Worm (Caenorhabditis elegans) whole organism, L2 larva: Measurements from ENCODE around the gene mps-4.

Experiments used
- C34F6.9 ChIP-seq: fragments of 150-350 bp; optimal IDR thresholded peaks from 2 replicates; lab custom pipeline; 2014; ENCODE audit warnings: missing biosample characterization, missing genetic modification characterization
- F13H6.1 ChIP-seq: sonication (generic microtip); optimal IDR thresholded peaks from 2 replicates; lab custom pipeline; 2016; ENCODE audit warnings: missing genetic modification characterization, missing compliant biosample characterization
- R02D3.7 ChIP-seq: fragments of 150-350 bp; optimal IDR thresholded peaks from 2 replicates; lab custom pipeline; 2014; ENCODE audit warnings: missing biosample characterization, missing genetic modification characterization
- Y55F3AM.14 ChIP-seq: fragments of 200-800 bp; sonication (Bioruptor generic); optimal IDR thresholded peaks from 2 replicates; lab custom pipeline; 2018; ENCODE audit warnings: mild to moderate bottlenecking, missing genetic modification characterization, missing compliant biosample characterization
- aly-2 ChIP-seq: fragments of 150-350 bp; optimal IDR thresholded peaks from 2 replicates; lab custom pipeline; 2014; ENCODE audit warnings: missing biosample characterization, missing genetic modification characterization
- blmp-1 ChIP-seq: sonication (generic microtip); optimal IDR thresholded peaks from 2 replicates; lab custom pipeline; 2017; ENCODE audit warnings: missing genetic modification characterization, mild to moderate bottlenecking, missing compliant biosample characterization, antibody characterized with exemption, moderate library complexity; ENCODE audit not compliant: insufficient read depth
- ceh-82 ChIP-seq: fragments of 150-350 bp; optimal IDR thresholded peaks from 2 replicates; lab custom pipeline; 2014; ENCODE audit warnings: missing biosample characterization, missing genetic modification characterization
- crh-2 ChIP-seq: sonication (generic microtip); optimal IDR thresholded peaks from 2 replicates; lab custom pipeline; 2017; ENCODE audit warnings: missing biosample characterization, missing genetic modification characterization
- dmd-4 ChIP-seq: sonication (generic microtip); optimal IDR thresholded peaks from 2 replicates; lab custom pipeline; 2017; ENCODE audit warnings: missing biosample characterization, missing genetic modification characterization
- egl-27 ChIP-seq: sonication (generic microtip); optimal IDR thresholded peaks from 3 replicates; lab custom pipeline; 2017; ENCODE audit warnings: missing biosample characterization, missing genetic modification reagents, missing genetic modification characterization
- elt-1 ChIP-seq: fragments of 150-350 bp; optimal IDR thresholded peaks from 2 replicates; lab custom pipeline; 2014; ENCODE audit warnings: missing biosample characterization, missing genetic modification characterization
- fos-1 ChIP-seq: fragments of 150-350 bp; optimal IDR thresholded peaks from 2 replicates; lab custom pipeline; 2014; ENCODE audit warnings: missing biosample characterization, missing genetic modification characterization
- gmeb-1 ChIP-seq: fragments of 150-350 bp; optimal IDR thresholded peaks from 2 replicates; lab custom pipeline; 2014; ENCODE audit warnings: missing biosample characterization, missing genetic modification characterization
- lin-13 ChIP-seq: fragments of 150-350 bp; optimal IDR thresholded peaks from 2 replicates; lab custom pipeline; 2014; ENCODE audit warnings: missing biosample characterization, missing genetic modification reagents, missing genetic modification characterization
- lin-39 ChIP-seq: fragments of 150-350 bp; optimal IDR thresholded peaks from 2 replicates; lab custom pipeline; 2014; ENCODE audit warnings: missing biosample characterization, missing genetic modification reagents, missing genetic modification characterization
- lsy-2 ChIP-seq, 2 experiments: fragments of 150-350 bp in 1 of 2; sonication (generic microtip) in 1 of 2; optimal IDR thresholded peaks; 2 replicates each; lab custom pipeline; 2014 to 2017; ENCODE audit warnings: missing biosample characterization in 2 of 2, missing genetic modification characterization in 2 of 2
- mab-5 ChIP-seq: fragments of 150-350 bp; optimal IDR thresholded peaks from 2 replicates; lab custom pipeline; 2014; ENCODE audit warnings: missing biosample characterization, missing genetic modification characterization
- mbf-1 ChIP-seq: sonication (generic microtip); optimal IDR thresholded peaks from 2 replicates; lab custom pipeline; 2017; ENCODE audit warnings: missing biosample characterization, missing genetic modification characterization
- mdl-1 ChIP-seq, 2 experiments: fragments of 150-350 bp in 1 of 2; sonication (generic microtip) in 1 of 2; optimal IDR thresholded peaks; 2 replicates each; lab custom pipeline; 2017; ENCODE audit warnings: missing biosample characterization in 2 of 2, missing genetic modification characterization in 2 of 2
- nhr-10 ChIP-seq: sonication (generic microtip); optimal IDR thresholded peaks from 2 replicates; lab custom pipeline; 2017; ENCODE audit warnings: missing biosample characterization, missing genetic modification characterization
- nhr-11 ChIP-seq: fragments of 150-350 bp; optimal IDR thresholded peaks from 2 replicates; lab custom pipeline; 2014; ENCODE audit warnings: missing biosample characterization, missing genetic modification characterization
- nhr-12 ChIP-seq: fragments of 150-350 bp; optimal IDR thresholded peaks from 2 replicates; lab custom pipeline; 2014; ENCODE audit warnings: missing biosample characterization, missing genetic modification characterization
- nhr-129 ChIP-seq: fragments of 150-350 bp; optimal IDR thresholded peaks from 2 replicates; lab custom pipeline; 2014; ENCODE audit warnings: missing biosample characterization, missing genetic modification characterization
- nhr-21 ChIP-seq: fragments of 150-350 bp; optimal IDR thresholded peaks from 2 replicates; lab custom pipeline; 2014; ENCODE audit warnings: missing biosample characterization, missing genetic modification characterization
- nhr-23 ChIP-seq: fragments of 150-350 bp; optimal IDR thresholded peaks from 2 replicates; lab custom pipeline; 2014; ENCODE audit warnings: missing biosample characterization, missing genetic modification reagents, missing genetic modification characterization
- nhr-237 ChIP-seq: fragments of 150-350 bp; optimal IDR thresholded peaks from 2 replicates; lab custom pipeline; 2014; ENCODE audit warnings: missing biosample characterization, missing genetic modification characterization
- nhr-25 ChIP-seq: fragments of 150-350 bp; sonication (generic microtip); optimal IDR thresholded peaks from 3 replicates; lab custom pipeline; 2014; ENCODE audit warnings: missing biosample characterization, missing genetic modification characterization
- nhr-6 ChIP-seq: fragments of 150-350 bp; optimal IDR thresholded peaks from 2 replicates; lab custom pipeline; 2014; ENCODE audit warnings: missing biosample characterization, missing genetic modification characterization
- peb-1 ChIP-seq: fragments of 150-350 bp; optimal IDR thresholded peaks from 2 replicates; lab custom pipeline; 2014; ENCODE audit warnings: missing biosample characterization, missing genetic modification characterization
- sem-4 ChIP-seq: fragments of 150-350 bp; optimal IDR thresholded peaks from 2 replicates; lab custom pipeline; 2014; ENCODE audit warnings: missing biosample characterization, missing genetic modification reagents, missing genetic modification characterization
- skn-1 ChIP-seq: sonication (generic microtip); optimal IDR thresholded peaks from 2 replicates; lab custom pipeline; 2017; ENCODE audit warnings: missing biosample characterization, missing genetic modification characterization
- sma-3 ChIP-seq: sonication (generic microtip); optimal IDR thresholded peaks from 2 replicates; lab custom pipeline; 2016; ENCODE audit warnings: missing genetic modification reagents, missing genetic modification characterization, missing compliant biosample characterization
- sma-9 ChIP-seq, 2 experiments: fragments of 150-350 bp in 1 of 2; sonication (generic microtip) in 1 of 2; optimal IDR thresholded peaks; 2 replicates each; lab custom pipeline; 2014 to 2016; ENCODE audit warnings: missing genetic modification characterization in 2 of 2, mild to moderate bottlenecking in 1 of 2, missing biosample characterization in 1 of 2, missing compliant biosample characterization in 1 of 2, missing genetic modification reagents in 1 of 2, moderate library complexity in 1 of 2
- snpc-4 ChIP-seq: fragments of 150-350 bp; optimal IDR thresholded peaks from 2 replicates; lab custom pipeline; 2014; ENCODE audit warnings: missing biosample characterization, missing genetic modification characterization
- unc-39 ChIP-seq: fragments of 150-350 bp; optimal IDR thresholded peaks from 2 replicates; lab custom pipeline; 2014; ENCODE audit warnings: missing biosample characterization, missing genetic modification characterization
- unc-55 ChIP-seq: fragments of 150-350 bp; sonication (generic microtip); optimal IDR thresholded peaks from 3 replicates; lab custom pipeline; 2014; ENCODE audit warnings: missing biosample characterization, missing genetic modification reagents, missing genetic modification characterization
- unc-62 ChIP-seq: fragments of 150-350 bp; optimal IDR thresholded peaks from 2 replicates; lab custom pipeline; 2014; ENCODE audit warnings: missing biosample characterization, missing genetic modification reagents, missing genetic modification characterization
- zag-1 ChIP-seq: fragments of 150-350 bp; optimal IDR thresholded peaks from 2 replicates; lab custom pipeline; 2014; ENCODE audit warnings: missing biosample characterization, missing genetic modification characterization
- ztf-11 ChIP-seq: sonication (generic microtip); optimal IDR thresholded peaks from 2 replicates; lab custom pipeline; 2017; ENCODE audit warnings: missing biosample characterization, missing genetic modification characterization
- ztf-4 ChIP-seq: fragments of 150-350 bp; optimal IDR thresholded peaks from 2 replicates; lab custom pipeline; 2014; ENCODE audit warnings: missing biosample characterization, missing genetic modification characterization

The mps-4 gene

DNA sequence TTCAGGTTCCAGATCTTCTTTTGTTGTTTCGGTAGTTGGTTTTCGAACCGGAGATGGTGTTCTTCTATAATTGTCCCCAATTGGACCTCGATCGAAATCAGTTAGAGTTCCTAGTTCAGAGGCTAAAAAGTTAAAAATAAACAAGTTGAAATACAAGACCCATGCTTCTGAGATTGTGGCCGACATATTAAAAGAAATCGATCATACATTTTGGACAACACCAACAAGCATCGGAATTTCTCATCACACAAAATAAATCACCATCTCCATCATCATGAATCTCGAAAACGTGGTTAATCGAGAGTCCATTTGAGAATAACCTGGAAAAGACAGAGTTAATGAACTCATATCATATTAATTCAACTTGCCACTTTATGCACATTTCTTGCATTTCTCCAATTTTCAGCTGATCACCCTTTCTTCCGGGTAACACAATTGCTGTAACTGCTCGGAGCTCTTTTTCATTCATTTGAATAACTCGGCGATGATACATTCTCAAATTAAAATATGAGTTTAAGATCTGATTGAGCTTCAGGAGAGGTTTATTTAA is at the start of gene mps-4, which contains the start of gene F09G8.10:
mps-4 (minus strand) TSS at position 101 of the 550 bp plus-strand sequence.
F09G8.10 (minus strand) TSS at position 500 of the 550 bp plus-strand sequence.
- TF ChIP-seq lin-13 (no peak), nhr-10 (tag; lab: Kevin White, UChicago) (no peak), Y55F3AM.14 (GFP tag; lab: Kevin White, UChicago) (no peak), nhr-12 (tag; lab: Kevin White, UChicago) (no peak), egl-27 (no peak), crh-2 (tag; lab: Kevin White, UChicago) (no peak), dmd-4 (tag; lab: Kevin White, UChicago) (no peak), nhr-237 (tag; lab: Kevin White, UChicago) (no peak), nhr-6 (tag; lab: Kevin White, UChicago) (no peak), F13H6.1 (tag; lab: Kevin White, UChicago) (no peak), zag-1 (no peak), mbf-1 (tag; lab: Kevin White, UChicago) (no peak), gmeb-1 (tag; lab: Kevin White, UChicago) (no peak)
- TF ChIP-seq, all 48 proteins: peak for 0

DNA sequence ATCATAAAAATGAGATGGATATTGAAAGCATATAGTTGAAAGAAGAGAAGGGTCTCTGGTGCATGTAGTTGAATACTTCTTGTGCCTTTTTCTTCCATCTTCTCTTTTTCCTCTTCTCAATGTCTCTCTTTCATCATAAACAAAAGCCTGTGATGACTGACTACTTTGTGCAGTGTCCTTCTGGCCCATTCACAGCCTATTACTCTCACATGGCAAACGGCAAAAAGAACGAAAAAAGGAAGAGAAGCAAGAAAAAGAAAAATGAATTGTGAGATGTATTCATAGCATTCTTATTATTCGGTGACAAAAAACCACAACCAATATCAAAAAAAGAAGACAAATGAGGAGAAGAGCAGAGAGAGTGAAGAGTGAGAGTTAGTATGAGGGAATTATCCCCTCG is 49.6 kb upstream of the mps-4 start:
- no peak for TF ChIP-seq nhr-237 (tag; lab: Kevin White, UChicago)
- no peak for TF ChIP-seq nhr-10 (tag; lab: Kevin White, UChicago)
- no peak for TF ChIP-seq lin-13
- no peak for TF ChIP-seq nhr-23 (tag; lab: Kevin White, UChicago)
- TF ChIP-seq crh-2 (tag; lab: Kevin White, UChicago) = peak; percentile 7
- no peak for TF ChIP-seq peb-1 (tag; lab: Kevin White, UChicago)
- TF ChIP-seq unc-39 (tag; lab: Kevin White, UChicago) = no peak
- TF ChIP-seq zag-1 = peak; percentile 51
- TF ChIP-seq sem-4 (tag; lab: Kevin White, UChicago) = no peak
- peak in 1 of 2 experiments; percentile 17 for TF ChIP-seq lsy-2 (tag; optimal IDR thresholded peaks at IDR 0.05; lab: Kevin White, UChicago)

DNA sequence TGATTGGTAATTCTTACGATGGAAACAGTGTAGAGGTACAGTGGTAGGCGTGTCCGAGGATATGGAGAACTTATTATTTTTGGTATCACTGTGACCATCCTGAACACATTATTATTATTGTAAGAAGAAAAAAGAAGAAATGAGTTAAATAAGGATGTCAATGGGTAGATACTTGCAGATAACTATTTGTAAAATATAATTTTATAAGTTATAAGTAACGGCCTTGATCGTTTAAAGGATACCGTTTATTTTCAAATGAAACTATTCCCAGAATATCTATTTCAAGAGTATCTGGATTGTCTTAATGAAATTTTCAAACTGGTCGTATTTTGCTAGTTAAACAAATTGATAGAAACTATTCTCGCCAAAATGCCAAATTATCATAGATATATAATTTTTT is 48.6 kb upstream of the mps-4 start, which contains the start of gene F10E9.10:
F10E9.10 (minus strand) TSS at position 101 of the 400 bp plus-strand sequence.
- no peak for TF ChIP-seq C34F6.9 (tag; lab: Kevin White, UChicago)
- no peak for TF ChIP-seq sma-9 (GFP tag; optimal IDR thresholded peaks at IDR 0.05; lab: Kevin White, UChicago)
- no peak for TF ChIP-seq sma-9 (tag; optimal IDR thresholded peaks at IDR 0.05; lab: Kevin White, UChicago)
- no peak for TF ChIP-seq crh-2 (tag; lab: Kevin White, UChicago)
- no peak for TF ChIP-seq skn-1
- TF ChIP-seq nhr-25 = no peak
- no peak for TF ChIP-seq fos-1 (tag; lab: Kevin White, UChicago)
- TF ChIP-seq aly-2 (tag; lab: Kevin White, UChicago) = no peak
- no peak for TF ChIP-seq R02D3.7 (tag; lab: Kevin White, UChicago)
- TF ChIP-seq dmd-4 (tag; lab: Kevin White, UChicago) = no peak
- TF ChIP-seq nhr-237 (tag; lab: Kevin White, UChicago) = no peak
- no peak for TF ChIP-seq nhr-12 (tag; lab: Kevin White, UChicago)
- no peak for TF ChIP-seq mdl-1 (tag; optimal IDR thresholded peaks at IDR 0.05; lab: Kevin White, UChicago)
- TF ChIP-seq snpc-4 (tag; lab: Kevin White, UChicago) = no peak
- TF ChIP-seq sma-3 (GFP tag; lab: Kevin White, UChicago) = no peak
- no peak for TF ChIP-seq lin-39 (tag; lab: Kevin White, UChicago)
- TF ChIP-seq nhr-6 (tag; lab: Kevin White, UChicago) = no peak
- no peak for TF ChIP-seq F13H6.1 (tag; lab: Kevin White, UChicago)
- no peak for TF ChIP-seq ztf-4 (tag; lab: Kevin White, UChicago)

DNA sequence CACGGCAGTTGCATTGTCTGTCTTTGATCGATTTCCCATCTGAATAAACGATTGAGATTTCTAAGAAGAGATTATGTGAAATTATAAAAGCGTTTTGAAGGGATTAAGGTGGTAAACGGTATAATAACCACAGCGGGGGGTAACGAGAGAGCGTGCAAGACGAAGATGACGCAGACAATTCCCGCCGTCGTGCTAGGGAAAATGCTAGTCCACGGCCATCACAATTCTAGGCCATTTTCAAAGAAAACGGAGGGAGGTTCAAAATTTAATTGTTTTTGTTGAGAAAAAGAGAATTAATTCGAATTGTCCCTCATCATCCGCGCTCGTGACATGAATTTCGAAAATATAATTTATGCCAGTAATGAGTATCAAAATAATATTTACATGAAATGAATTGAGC is 47.5 kb upstream of the mps-4 start, which contains the start of gene F10E9.11:
F10E9.11 (minus strand) TSS at position 161 of the 400 bp plus-strand sequence.
- TF ChIP-seq unc-55 (GFP tag; lab: Kevin White, UChicago) (peak; percentile 86), ztf-11 (tag; lab: Kevin White, UChicago) (no peak), nhr-11 (tag; lab: Kevin White, UChicago) (no peak), F13H6.1 (tag; lab: Kevin White, UChicago) (peak; percentile 84), Y55F3AM.14 (GFP tag; lab: Kevin White, UChicago) (no peak), dmd-4 (tag; lab: Kevin White, UChicago) (no peak), nhr-6 (tag; lab: Kevin White, UChicago) (peak; percentile 9), crh-2 (tag; lab: Kevin White, UChicago) (peak; percentile 74), mab-5 (tag; lab: Kevin White, UChicago) (peak; percentile 69), elt-1 (tag; lab: Kevin White, UChicago) (no peak), mbf-1 (tag; lab: Kevin White, UChicago) (no peak), lin-39 (tag; lab: Kevin White, UChicago) (no peak), ceh-82 (tag; lab: Kevin White, UChicago) (no peak), nhr-23 (tag; lab: Kevin White, UChicago) (no peak), lsy-2 (tag; optimal IDR thresholded peaks at IDR 0.05; lab: Kevin White, UChicago) (peak; percentile 66 to 89), blmp-1 (peak; percentile 12), aly-2 (tag; lab: Kevin White, UChicago) (no peak), mdl-1 (tag; optimal IDR thresholded peaks at IDR 0.05; lab: Kevin White, UChicago) (no peak), unc-62 (GFP tag; lab: Kevin White, UChicago) (no peak), C34F6.9 (tag; lab: Kevin White, UChicago) (peak; percentile 86), nhr-21 (peak; percentile 44), fos-1 (tag; lab: Kevin White, UChicago) (peak; percentile 38), nhr-129 (tag; lab: Kevin White, UChicago) (peak; percentile 73), gmeb-1 (tag; lab: Kevin White, UChicago) (peak; percentile 94), sma-3 (GFP tag; lab: Kevin White, UChicago) (peak; percentile 82), skn-1 (no peak), egl-27 (peak; percentile 26), lin-13 (peak; percentile 79), zag-1 (no peak), sma-9 (GFP tag; optimal IDR thresholded peaks at IDR 0.05; lab: Kevin White, UChicago) (peak; percentile 84), sma-9 (tag; optimal IDR thresholded peaks at IDR 0.05; lab: Kevin White, UChicago) (no peak), unc-39 (tag; lab: Kevin White, UChicago) (no peak), ztf-4 (tag; lab: Kevin White, UChicago) (no peak), peb-1 (tag; lab: Kevin White, UChicago) (no peak)
